Worm (Caenorhabditis elegans) whole organism, L2 larva: ENCODE measurements around the gene T03E6.9.

Source experiments
- C34F6.9 ChIP-seq: fragments of 150-350 bp; optimal IDR thresholded peaks from 2 replicates; lab custom pipeline; 2014; ENCODE audit warnings: missing biosample characterization, missing genetic modification characterization
- F13H6.1 ChIP-seq: sonication (generic microtip); optimal IDR thresholded peaks from 2 replicates; lab custom pipeline; 2016; ENCODE audit warnings: missing genetic modification characterization, missing compliant biosample characterization
- R02D3.7 ChIP-seq: fragments of 150-350 bp; optimal IDR thresholded peaks from 2 replicates; lab custom pipeline; 2014; ENCODE audit warnings: missing biosample characterization, missing genetic modification characterization
- ZK546.5 ChIP-seq: sonication (generic microtip); optimal IDR thresholded peaks from 2 replicates; lab custom pipeline; 2017; ENCODE audit warnings: missing biosample characterization, missing genetic modification characterization
- alr-1 ChIP-seq: fragments of 150-350 bp; optimal IDR thresholded peaks from 2 replicates; lab custom pipeline; 2014; ENCODE audit warnings: missing biosample characterization, missing genetic modification characterization
- aly-2 ChIP-seq: fragments of 150-350 bp; optimal IDR thresholded peaks from 2 replicates; lab custom pipeline; 2014; ENCODE audit warnings: missing biosample characterization, missing genetic modification characterization
- ama-1 ChIP-seq: fragments of 150-350 bp; optimal IDR thresholded peaks from 2 replicates; lab custom pipeline; 2018; ENCODE audit warnings: inconsistent platforms
- blmp-1 ChIP-seq: sonication (generic microtip); optimal IDR thresholded peaks from 2 replicates; lab custom pipeline; 2017; ENCODE audit warnings: missing genetic modification characterization, mild to moderate bottlenecking, missing compliant biosample characterization, antibody characterized with exemption, moderate library complexity; ENCODE audit not compliant: insufficient read depth
- ceh-16 ChIP-seq: fragments of 150-350 bp; optimal IDR thresholded peaks from 2 replicates; lab custom pipeline; 2014; ENCODE audit warnings: missing biosample characterization, missing genetic modification characterization
- crh-2 ChIP-seq: sonication (generic microtip); optimal IDR thresholded peaks from 2 replicates; lab custom pipeline; 2017; ENCODE audit warnings: missing biosample characterization, missing genetic modification characterization
- dmd-4 ChIP-seq: sonication (generic microtip); optimal IDR thresholded peaks from 2 replicates; lab custom pipeline; 2017; ENCODE audit warnings: missing biosample characterization, missing genetic modification characterization
- elt-3 ChIP-seq: sonication (generic microtip); optimal IDR thresholded peaks from 2 replicates; lab custom pipeline; 2017; ENCODE audit warnings: missing biosample characterization, missing genetic modification characterization
- fos-1 ChIP-seq: fragments of 150-350 bp; optimal IDR thresholded peaks from 2 replicates; lab custom pipeline; 2014; ENCODE audit warnings: missing biosample characterization, missing genetic modification characterization
- gmeb-1 ChIP-seq: fragments of 150-350 bp; optimal IDR thresholded peaks from 2 replicates; lab custom pipeline; 2014; ENCODE audit warnings: missing biosample characterization, missing genetic modification characterization
- lin-11 ChIP-seq: fragments of 150-350 bp; sonication (generic microtip); optimal IDR thresholded peaks from 2 replicates; lab custom pipeline; 2014; ENCODE audit warnings: missing biosample characterization, missing genetic modification characterization, inconsistent platforms, mixed read lengths
- lin-13 ChIP-seq: fragments of 150-350 bp; optimal IDR thresholded peaks from 2 replicates; lab custom pipeline; 2014; ENCODE audit warnings: missing biosample characterization, missing genetic modification reagents, missing genetic modification characterization
- lsy-2 ChIP-seq, 2 experiments: fragments of 150-350 bp in 1 of 2; sonication (generic microtip) in 1 of 2; optimal IDR thresholded peaks; 2 replicates each; lab custom pipeline; 2014 to 2017; ENCODE audit warnings: missing biosample characterization in 2 of 2, missing genetic modification characterization in 2 of 2
- mab-5 ChIP-seq: fragments of 150-350 bp; optimal IDR thresholded peaks from 2 replicates; lab custom pipeline; 2014; ENCODE audit warnings: missing biosample characterization, missing genetic modification characterization
- mbf-1 ChIP-seq: sonication (generic microtip); optimal IDR thresholded peaks from 2 replicates; lab custom pipeline; 2017; ENCODE audit warnings: missing biosample characterization, missing genetic modification characterization
- mdl-1 ChIP-seq, 2 experiments: fragments of 150-350 bp in 1 of 2; sonication (generic microtip) in 1 of 2; optimal IDR thresholded peaks; 2 replicates each; lab custom pipeline; 2017; ENCODE audit warnings: missing biosample characterization in 2 of 2, missing genetic modification characterization in 2 of 2
- nhr-10 ChIP-seq: sonication (generic microtip); optimal IDR thresholded peaks from 2 replicates; lab custom pipeline; 2017; ENCODE audit warnings: missing biosample characterization, missing genetic modification characterization
- nhr-12 ChIP-seq: fragments of 150-350 bp; optimal IDR thresholded peaks from 2 replicates; lab custom pipeline; 2014; ENCODE audit warnings: missing biosample characterization, missing genetic modification characterization
- nhr-129 ChIP-seq: fragments of 150-350 bp; optimal IDR thresholded peaks from 2 replicates; lab custom pipeline; 2014; ENCODE audit warnings: missing biosample characterization, missing genetic modification characterization
- nhr-21 ChIP-seq: fragments of 150-350 bp; optimal IDR thresholded peaks from 2 replicates; lab custom pipeline; 2014; ENCODE audit warnings: missing biosample characterization, missing genetic modification characterization
- nhr-23 ChIP-seq: fragments of 150-350 bp; optimal IDR thresholded peaks from 2 replicates; lab custom pipeline; 2014; ENCODE audit warnings: missing biosample characterization, missing genetic modification reagents, missing genetic modification characterization
- nhr-237 ChIP-seq: fragments of 150-350 bp; optimal IDR thresholded peaks from 2 replicates; lab custom pipeline; 2014; ENCODE audit warnings: missing biosample characterization, missing genetic modification characterization
- nhr-25 ChIP-seq: fragments of 150-350 bp; sonication (generic microtip); optimal IDR thresholded peaks from 3 replicates; lab custom pipeline; 2014; ENCODE audit warnings: missing biosample characterization, missing genetic modification characterization
- nhr-6 ChIP-seq: fragments of 150-350 bp; optimal IDR thresholded peaks from 2 replicates; lab custom pipeline; 2014; ENCODE audit warnings: missing biosample characterization, missing genetic modification characterization
- peb-1 ChIP-seq: fragments of 150-350 bp; optimal IDR thresholded peaks from 2 replicates; lab custom pipeline; 2014; ENCODE audit warnings: missing biosample characterization, missing genetic modification characterization
- sem-4 ChIP-seq: fragments of 150-350 bp; optimal IDR thresholded peaks from 2 replicates; lab custom pipeline; 2014; ENCODE audit warnings: missing biosample characterization, missing genetic modification reagents, missing genetic modification characterization
- skn-1 ChIP-seq: sonication (generic microtip); optimal IDR thresholded peaks from 2 replicates; lab custom pipeline; 2017; ENCODE audit warnings: missing biosample characterization, missing genetic modification characterization
- sma-3 ChIP-seq: sonication (generic microtip); optimal IDR thresholded peaks from 2 replicates; lab custom pipeline; 2016; ENCODE audit warnings: missing genetic modification reagents, missing genetic modification characterization, missing compliant biosample characterization
- sma-9 ChIP-seq, 2 experiments: fragments of 150-350 bp in 1 of 2; sonication (generic microtip) in 1 of 2; optimal IDR thresholded peaks; 2 replicates each; lab custom pipeline; 2014 to 2016; ENCODE audit warnings: missing genetic modification characterization in 2 of 2, mild to moderate bottlenecking in 1 of 2, missing biosample characterization in 1 of 2, missing compliant biosample characterization in 1 of 2, missing genetic modification reagents in 1 of 2, moderate library complexity in 1 of 2
- snpc-4 ChIP-seq: fragments of 150-350 bp; optimal IDR thresholded peaks from 2 replicates; lab custom pipeline; 2014; ENCODE audit warnings: missing biosample characterization, missing genetic modification characterization
- unc-39 ChIP-seq: fragments of 150-350 bp; optimal IDR thresholded peaks from 2 replicates; lab custom pipeline; 2014; ENCODE audit warnings: missing biosample characterization, missing genetic modification characterization
- unc-55 ChIP-seq: fragments of 150-350 bp; sonication (generic microtip); optimal IDR thresholded peaks from 3 replicates; lab custom pipeline; 2014; ENCODE audit warnings: missing biosample characterization, missing genetic modification reagents, missing genetic modification characterization
- unc-62 ChIP-seq: fragments of 150-350 bp; optimal IDR thresholded peaks from 2 replicates; lab custom pipeline; 2014; ENCODE audit warnings: missing biosample characterization, missing genetic modification reagents, missing genetic modification characterization
- ztf-1 ChIP-seq: fragments of 200-800 bp; sonication (Bioruptor generic); conservative IDR thresholded peaks from 2 replicates; pipeline ENCODE4 v1.3.6; 2022; ENCODE audit warnings: missing genetic modification characterization, missing compliant biosample characterization
- ztf-11 ChIP-seq: sonication (generic microtip); optimal IDR thresholded peaks from 2 replicates; lab custom pipeline; 2017; ENCODE audit warnings: missing biosample characterization, missing genetic modification characterization
- ztf-4 ChIP-seq: fragments of 150-350 bp; optimal IDR thresholded peaks from 2 replicates; lab custom pipeline; 2014; ENCODE audit warnings: missing biosample characterization, missing genetic modification characterization

The T03E6.9 gene

DNA sequence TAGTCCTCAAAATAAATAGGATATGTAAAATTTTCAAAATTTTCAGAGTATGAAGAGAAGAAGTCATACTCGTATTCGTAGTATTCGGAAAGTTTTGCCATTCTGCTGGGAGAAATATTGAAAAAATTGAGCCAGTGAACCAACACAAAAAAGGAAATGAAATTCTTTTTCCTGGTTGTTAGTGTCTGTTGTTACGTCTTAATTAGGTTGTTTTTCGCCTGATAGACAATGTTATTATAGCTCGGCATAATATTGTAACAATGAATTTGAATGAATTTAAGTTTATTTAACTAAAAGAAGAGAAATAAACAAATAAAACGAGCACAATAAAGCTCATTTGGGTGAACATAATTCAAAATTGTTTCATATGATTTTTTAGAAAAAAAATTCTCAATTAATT is 12.1 kb downstream of the T03E6.9 start, which contains the start of gene srw-73:
Gene srw-73, minus strand, starts transcription at position 101 of the 400 bp plus-strand sequence.
- TF ChIP-seq unc-39 (no peak), elt-3 (tag; lab: Kevin White, UChicago) (no peak), nhr-10 (no peak), sma-3 (GFP tag; lab: Kevin White, UChicago) (no peak), R02D3.7 (no peak), dmd-4 (no peak), ama-1 (lab: Kevin White, UChicago) (no peak), ZK546.5 (tag; lab: Kevin White, UChicago) (no peak), skn-1 (tag; lab: Kevin White, UChicago) (no peak), sem-4 (tag; lab: Kevin White, UChicago) (no peak), ztf-11 (tag; lab: Kevin White, UChicago) (no peak), nhr-21 (tag; lab: Kevin White, UChicago) (no peak), nhr-12 (tag; lab: Kevin White, UChicago) (no peak), nhr-23 (tag; lab: Kevin White, UChicago) (no peak), C34F6.9 (tag; lab: Kevin White, UChicago) (no peak), aly-2 (no peak), blmp-1 (tag; lab: Kevin White, UChicago) (no peak), F13H6.1 (tag; lab: Kevin White, UChicago) (no peak)
- TF ChIP-seq, all 48 proteins: peak for 0

DNA sequence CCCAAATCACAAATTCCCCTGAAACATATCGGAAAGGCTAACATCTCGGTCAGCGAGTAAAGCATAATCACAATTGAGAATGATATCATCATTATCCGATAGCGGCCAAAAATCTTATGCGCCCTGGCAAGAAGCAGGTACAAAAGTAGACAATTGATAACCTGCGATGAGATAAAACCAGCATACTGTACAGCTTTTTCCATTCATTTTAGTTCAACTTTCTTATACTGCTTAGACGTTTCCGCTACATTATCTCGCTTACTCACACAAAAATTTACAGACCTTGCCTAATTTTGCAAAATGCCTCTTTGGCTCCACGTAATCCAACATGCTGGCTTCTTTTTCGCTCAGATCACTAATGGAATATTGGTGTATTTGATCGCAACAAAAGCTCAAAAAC is 17.6 kb downstream of the T03E6.9 start, which contains the start of gene str-150:
Gene str-150, plus strand, starts transcription at position 301 of the 400 bp plus-strand sequence.
- TF ChIP-seq nhr-129 (tag; lab: Kevin White, UChicago) (no peak), unc-39 (no peak), mbf-1 (tag; lab: Kevin White, UChicago) (no peak), alr-1 (tag; lab: Kevin White, UChicago) (no peak), elt-3 (tag; lab: Kevin White, UChicago) (no peak), aly-2 (no peak), fos-1 (tag; lab: Kevin White, UChicago) (no peak), ZK546.5 (tag; lab: Kevin White, UChicago) (no peak), peb-1 (tag; lab: Kevin White, UChicago) (no peak), snpc-4 (tag; lab: Kevin White, UChicago) (no peak), crh-2 (no peak), gmeb-1 (tag; lab: Kevin White, UChicago) (no peak), ztf-1 (GFP tag; lab: Robert Waterston, UW) (no peak), ztf-4 (tag; lab: Kevin White, UChicago) (no peak), nhr-237 (no peak), mdl-1 (tag; optimal IDR thresholded peaks at IDR 0.05; lab: Kevin White, UChicago) (no peak), unc-55 (GFP tag; lab: Kevin White, UChicago) (no peak), unc-62 (no peak), mab-5 (no peak)
- TF ChIP-seq, all 48 proteins: peak for 0

DNA sequence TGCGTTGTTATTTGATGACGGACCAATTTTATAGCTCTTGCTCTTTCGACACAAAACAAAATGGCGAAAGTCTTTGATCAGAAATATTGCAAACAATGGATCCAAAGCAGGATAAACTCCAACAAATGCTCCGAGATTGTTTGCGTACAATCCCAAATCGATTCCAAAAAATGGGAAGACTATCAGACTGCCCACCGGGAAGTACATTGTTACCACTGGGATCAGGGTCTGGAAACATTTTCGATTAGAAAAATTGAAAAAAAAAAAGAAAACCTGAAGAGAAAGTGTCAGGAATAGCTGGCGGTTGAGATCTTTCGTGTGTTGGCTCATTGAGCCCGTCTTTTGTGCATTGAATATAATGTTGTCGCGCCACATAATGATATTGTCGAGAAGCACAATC is 19.5 kb downstream of the T03E6.9 start:
- no peak for TF ChIP-seq blmp-1 (tag; lab: Kevin White, UChicago)
- TF ChIP-seq ceh-16: no peak
- TF ChIP-seq R02D3.7: no peak
- no peak for TF ChIP-seq ama-1 (lab: Kevin White, UChicago)
- TF ChIP-seq lin-13: no peak
- no peak for TF ChIP-seq mab-5
- TF ChIP-seq nhr-10: no peak
- TF ChIP-seq sma-3 (GFP tag; lab: Kevin White, UChicago): no peak
- no peak for TF ChIP-seq nhr-23 (tag; lab: Kevin White, UChicago)
- no peak for TF ChIP-seq fos-1 (tag; lab: Kevin White, UChicago)
- no peak for TF ChIP-seq F13H6.1 (tag; lab: Kevin White, UChicago)
- no peak for TF ChIP-seq mbf-1 (tag; lab: Kevin White, UChicago)
- TF ChIP-seq dmd-4: no peak
- no peak for TF ChIP-seq alr-1 (tag; lab: Kevin White, UChicago)
- no peak for TF ChIP-seq unc-55 (GFP tag; lab: Kevin White, UChicago)
- no peak for TF ChIP-seq nhr-12 (tag; lab: Kevin White, UChicago)

DNA sequence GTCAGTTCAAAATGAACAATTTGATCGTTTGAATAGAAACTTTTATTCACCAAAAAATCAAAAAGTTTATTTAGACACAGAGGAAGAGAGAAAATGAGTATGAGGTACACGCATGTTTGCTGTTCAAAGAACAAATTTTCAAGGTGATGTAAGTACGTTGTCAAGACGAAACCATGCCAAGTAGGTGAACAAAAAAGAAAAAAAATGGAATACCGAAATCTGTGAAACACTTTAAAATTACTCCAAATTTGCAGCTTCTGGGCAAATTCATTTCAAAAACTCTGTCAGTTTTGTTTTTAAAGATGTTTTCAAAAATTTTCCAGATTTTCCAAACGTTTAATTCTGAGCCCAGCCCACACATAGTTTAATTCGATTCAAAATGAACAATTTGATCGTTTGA is 20.1 kb downstream of the T03E6.9 start, which contains the start of gene nhr-271:
Gene nhr-271, minus strand, starts transcription at position 101 of the 400 bp plus-strand sequence.
- TF ChIP-seq ztf-11 (tag; lab: Kevin White, UChicago) (no peak), mab-5 (no peak), blmp-1 (tag; lab: Kevin White, UChicago) (no peak), mdl-1 (tag; optimal IDR thresholded peaks at IDR 0.05; lab: Kevin White, UChicago) (no peak), lin-13 (no peak), lin-11 (tag; lab: Kevin White, UChicago) (no peak), nhr-25 (tag; lab: Kevin White, UChicago) (no peak), unc-39 (no peak), alr-1 (tag; lab: Kevin White, UChicago) (no peak), nhr-237 (no peak), nhr-23 (tag; lab: Kevin White, UChicago) (no peak), sma-9 (GFP tag; optimal IDR thresholded peaks at IDR 0.05; lab: Kevin White, UChicago) (no peak), sma-9 (tag; optimal IDR thresholded peaks at IDR 0.05; lab: Kevin White, UChicago) (no peak), lsy-2 (tag; optimal IDR thresholded peaks at IDR 0.05; lab: Kevin White, UChicago) (no peak), nhr-6 (no peak)
